Fruit fly (Drosophila melanogaster): ENCODE data around the gene CG3662.
A peak's percentile ranks its signal among the peaks of the same experiment; 100 is the strongest.

Gene CG3662

dm6 chr2L:847189-847987 lies 26.3 kb downstream of the CG3662 start (continued):
- TF ChIP-seq CG9139 (GFP tag; optimal IDR thresholded peaks at IDR 0.05) (no peak), CG11762 (GFP tag; optimal IDR thresholded peaks at IDR 0.05; ENCODE audit: insufficient read depth) (peak; percentile 13), CG34406 (GFP tag; optimal IDR thresholded peaks at IDR 0.05) (peak; percentile 53), CG3919 (GFP tag; optimal IDR thresholded peaks at IDR 0.05) (peak; percentile 55), acj6 (GFP tag; optimal IDR thresholded peaks at IDR 0.05) (peak; percentile 69), CG6163 (GFP tag; IDR thresholded peaks at IDR 0.05) (peak; percentile 45; the same call in 2 of the 3 replicates), CG8632 (GFP tag; optimal IDR thresholded peaks at IDR 0.05) (peak; percentile 57), CG10669 (GFP tag; optimal IDR thresholded peaks at IDR 0.05) (peak; percentile 10), vri (GFP tag; optimal IDR thresholded peaks at IDR 0.05) (no peak), Hr38 (GFP tag; optimal IDR thresholded peaks at IDR 0.05) (no peak), fd85E (GFP tag; optimal IDR thresholded peaks at IDR 0.05) (no peak), CG31627 (GFP tag; optimal IDR thresholded peaks at IDR 0.05) (peak; percentile 56), Ets21C (GFP tag; optimal IDR thresholded peaks at IDR 0.05) (peak; percentile 18), CG10631 (GFP tag; optimal IDR thresholded peaks at IDR 0.05) (peak; percentile 50), Lpt (GFP tag; optimal IDR thresholded peaks at IDR 0.05) (peak; percentile 26), CG6792 (GFP tag; optimal IDR thresholded peaks at IDR 0.05) (peak; percentile 4), eg (GFP tag; IDR thresholded peaks at IDR 0.05) (peak; percentile 52; the same call in 1 of the 3 replicates), Hr4 (GFP tag; optimal IDR thresholded peaks at IDR 0.05) (peak; percentile 29), net (GFP tag; optimal IDR thresholded peaks at IDR 0.05) (peak; percentile 59), ss (GFP tag; optimal IDR thresholded peaks at IDR 0.05) (no peak), CG6276 (GFP tag; optimal IDR thresholded peaks at IDR 0.05) (peak; percentile 71)

dm6 chr2L:847988-848622 lies 27.0 kb downstream of the CG3662 start:
- peak; percentile 82 for TF ChIP-seq CG6792 (GFP tag; optimal IDR thresholded peaks at IDR 0.05)
- peak; percentile 78 to 80 for TF ChIP-seq ss (GFP tag; optimal IDR thresholded peaks at IDR 0.05)
- peak; percentile 71 for TF ChIP-seq CG34406 (GFP tag; optimal IDR thresholded peaks at IDR 0.05)
- peak; percentile 66 for TF ChIP-seq CG1621 (tag; optimal IDR thresholded peaks at IDR 0.05)
- TF ChIP-seq Hr4 (GFP tag; optimal IDR thresholded peaks at IDR 0.05), result peak; percentile 49
- TF ChIP-seq pdm3 (GFP tag; optimal IDR thresholded peaks at IDR 0.05), result peak; percentile 79
- TF ChIP-seq salr (GFP tag; optimal IDR thresholded peaks at IDR 0.05), result peak in 1 of 2 experiments; percentile 45
- peak; percentile 92 for TF ChIP-seq esn (GFP tag; optimal IDR thresholded peaks at IDR 0.05)
- TF ChIP-seq Eip93F (GFP tag; optimal IDR thresholded peaks at IDR 0.05), result peak; percentile 83
- TF ChIP-seq Eip78C (GFP tag), result peak; percentile 91
- peak; percentile 87 for TF ChIP-seq CG6163 (GFP tag; IDR thresholded peaks at IDR 0.05)
- TF ChIP-seq CG15336 (GFP tag; IDR thresholded peaks at IDR 0.05), result 0 out of 2 replicates have a peak, but pooled peaks have one; percentile 43
- TF ChIP-seq CG11762 (GFP tag; optimal IDR thresholded peaks at IDR 0.05; ENCODE audit: insufficient read depth), result peak; percentile 47
- TF ChIP-seq Ets96B (tag; optimal IDR thresholded peaks at IDR 0.05), result peak; percentile 68
- TF ChIP-seq achi (GFP tag; optimal IDR thresholded peaks at IDR 0.05), result peak; percentile 78
- peak; percentile 74 for TF ChIP-seq dsx (GFP tag; optimal IDR thresholded peaks at IDR 0.05; ENCODE audit: poor library complexity, severe bottlenecking)
- TF ChIP-seq Lpt (GFP tag; optimal IDR thresholded peaks at IDR 0.05), result peak; percentile 24
- peak; percentile 44 for TF ChIP-seq CG8319 (GFP tag; optimal IDR thresholded peaks at IDR 0.05)
- peak; percentile 61 for TF ChIP-seq CG11902 (GFP tag; optimal IDR thresholded peaks at IDR 0.05)
- TF ChIP-seq CG8119 (GFP tag; IDR thresholded peaks at IDR 0.05), result no peak
- TF ChIP-seq vri (GFP tag; optimal IDR thresholded peaks at IDR 0.05), result peak; percentile 88
- no peak for TF ChIP-seq Hr38 (GFP tag; optimal IDR thresholded peaks at IDR 0.05)
- TF ChIP-seq Hr39 (GFP tag; optimal IDR thresholded peaks at IDR 0.05), result peak; percentile 86
- peak; percentile 64 for TF ChIP-seq net (GFP tag; optimal IDR thresholded peaks at IDR 0.05)
- TF ChIP-seq CG3032 (tag; optimal IDR thresholded peaks at IDR 0.05), result peak; percentile 69
- TF ChIP-seq CG6808 (GFP tag; optimal IDR thresholded peaks at IDR 0.05), result peak; percentile 72
- TF ChIP-seq Sox102F (GFP tag; optimal IDR thresholded peaks at IDR 0.05), result peak; percentile 91
- no peak for TF ChIP-seq CG4318 (GFP tag; optimal IDR thresholded peaks at IDR 0.05)
- peak; percentile 78 for TF ChIP-seq acj6 (GFP tag; optimal IDR thresholded peaks at IDR 0.05)
- TF ChIP-seq CG6854 (GFP tag; optimal IDR thresholded peaks at IDR 0.05), result peak; percentile 57
- TF ChIP-seq Met (GFP tag; optimal IDR thresholded peaks at IDR 0.05), result peak; percentile 90
- peak; percentile 6 for TF ChIP-seq CG6276 (GFP tag; optimal IDR thresholded peaks at IDR 0.05)
- peak; percentile 62 for TF ChIP-seq fd85E (GFP tag; optimal IDR thresholded peaks at IDR 0.05)
- TF ChIP-seq eg (GFP tag; IDR thresholded peaks at IDR 0.05), result peak; percentile 43; the same call in 2 of the 3 replicates
- TF ChIP-seq CG7368 (GFP tag; optimal IDR thresholded peaks at IDR 0.05), result peak; percentile 80
- TF ChIP-seq CG9139 (GFP tag; optimal IDR thresholded peaks at IDR 0.05), result peak; percentile 16
- peak; percentile 86 for TF ChIP-seq topi (GFP tag; optimal IDR thresholded peaks at IDR 0.05)
- peak; percentile 88 for TF ChIP-seq cyc (GFP tag; optimal IDR thresholded peaks at IDR 0.05)
- peak; percentile 78 for TF ChIP-seq Ets21C (GFP tag; optimal IDR thresholded peaks at IDR 0.05)

All from whole organism, prepupa.